Fruit fly (Drosophila melanogaster) S2 (cell line): ENCODE data around the gene CG14568.

ENCODE experiments used
- CG8478 ChIP-seq: fragments of >200 bp; optimal IDR thresholded peaks from 2 replicates; lab custom pipeline; 2018
- CTCF ChIP-seq, 2 experiments: fragments of >200 bp; optimal IDR thresholded peaks; 2 replicates each; lab custom pipeline; 2018

DNA sequence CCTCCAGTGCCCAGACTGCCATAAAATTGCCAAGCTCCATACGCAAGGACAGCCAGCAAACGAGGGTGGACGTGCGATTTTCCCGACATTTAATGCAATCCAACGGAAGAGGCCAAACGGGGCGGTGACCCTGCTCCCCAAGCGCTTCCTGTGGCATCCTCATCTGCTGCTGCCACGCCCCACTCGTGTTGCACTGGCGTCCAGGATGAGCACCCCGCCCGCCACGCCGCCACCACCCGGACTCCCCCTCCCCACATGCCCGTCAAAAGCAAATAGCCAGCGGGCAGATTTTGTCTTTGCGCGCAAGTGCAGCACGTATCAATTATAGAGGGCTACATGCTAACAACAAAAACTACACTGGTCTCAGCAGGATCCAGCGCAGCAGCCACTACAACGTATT is 15.1 kb downstream of the CG14568 start:
- TF ChIP-seq CG8478 (lab: Kevin White, UChicago) (no peak), CTCF (optimal IDR thresholded peaks at IDR 0.05; lab: Kevin White, UChicago) (no peak)
